Fruit fly (Drosophila melanogaster) whole organism, wandering third instar larva: ENCODE measurements around the gene CG12111.

Experiments
- Dfd ChIP-seq: fragments of >200 bp; optimal IDR thresholded peaks from 2 replicates; lab custom pipeline; 2017; ENCODE audit warnings: missing biosample characterization, missing genetic modification characterization
- dl ChIP-seq, 2 experiments: fragments of 175-275, 200-275 bp in 1 of 2; fragments of 200-275 bp in 1 of 2; sonication (Bioruptor generic); optimal IDR thresholded peaks; lab custom pipeline; 2018; ENCODE audit warnings: mild to moderate bottlenecking in 2 of 2, missing biosample characterization in 2 of 2, missing genetic modification characterization in 2 of 2, moderate library complexity in 2 of 2; ENCODE audit not compliant: partially characterized antibody in 2 of 2, insufficient read depth in 1 of 2

DNA sequence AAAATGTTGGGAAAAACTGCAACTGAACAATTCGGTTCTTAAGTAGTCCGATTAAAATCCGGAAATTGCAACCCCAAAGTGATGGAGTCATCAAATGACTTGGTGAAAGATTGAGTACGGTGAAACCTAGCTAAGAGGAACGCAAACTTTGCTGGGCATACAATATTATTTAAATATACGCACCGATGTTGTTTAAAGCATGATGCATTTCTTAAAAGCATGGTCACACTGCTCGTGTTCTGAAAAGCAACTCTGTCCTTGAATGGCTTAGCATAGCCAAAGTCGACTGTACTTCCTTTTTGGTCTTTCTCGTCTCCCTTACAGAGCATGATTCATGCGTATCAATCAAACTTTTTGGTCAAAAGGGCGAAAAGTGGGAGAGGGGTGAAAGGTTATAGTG, 34.1 kb downstream of the CG12111 start:
- TF ChIP-seq dl (GFP tag; optimal IDR thresholded peaks at IDR 0.05; lab: Kevin White, UChicago; ENCODE audit: insufficient read depth in 1 of 2, partially characterized antibody in 2 of 2) (no peak), Dfd (GFP tag; lab: Kevin White, UChicago) (no peak)
